Fruit fly (Drosophila melanogaster) whole organism, embryonic: ENCODE results near the gene CG6048.

Source experiments
- CG10274 ChIP-seq: fragments of 200-800 bp; sonication (Bioruptor generic); optimal IDR thresholded peaks from 3 replicates; lab custom pipeline; 2017; ENCODE audit warnings: missing biosample characterization, mild to moderate bottlenecking, missing genetic modification characterization
- CG11085 ChIP-seq: fragments of 200-800 bp; sonication (Bioruptor generic); IDR thresholded peaks from 2 replicates; pipeline ENCODE4 v1.3.6; 2022; ENCODE audit warnings: missing biosample characterization, missing genetic modification characterization
- CG11093 ChIP-seq: fragments of 200-800 bp; sonication (Bioruptor generic); IDR thresholded peaks from 3 replicates; pipeline ENCODE4 v1.3.6; 2022; ENCODE audit warnings: missing biosample characterization, missing genetic modification characterization
- CG11247 ChIP-seq: fragments of 200-800 bp; sonication (Bioruptor generic); IDR thresholded peaks from 2 replicates; pipeline ENCODE4 v1.3.6; 2022; ENCODE audit warnings: missing biosample characterization, missing genetic modification characterization
- CG12104 ChIP-seq: fragments of 200-800 bp; sonication (Bioruptor generic); optimal IDR thresholded peaks from 3 replicates; lab custom pipeline; 2016; ENCODE audit warnings: missing biosample characterization, missing genetic modification characterization
- CG13287 ChIP-seq: fragments of 200-800 bp; sonication (Bioruptor generic); IDR thresholded peaks from 2 replicates; pipeline ENCODE4 v1.3.6; 2022; ENCODE audit warnings: missing biosample characterization, missing genetic modification characterization; ENCODE audit not compliant: partially characterized antibody
- CG13424 ChIP-seq: fragments of 200-800 bp; sonication (Bioruptor generic); optimal IDR thresholded peaks from 2 replicates; lab custom pipeline; 2019; ENCODE audit warnings: missing biosample characterization, mild to moderate bottlenecking, missing genetic modification characterization, moderate library complexity
- CG1602 ChIP-seq: fragments of 200-800 bp; sonication (Bioruptor generic); optimal IDR thresholded peaks from 3 replicates; lab custom pipeline; 2016; ENCODE audit warnings: missing biosample characterization, missing genetic modification characterization
- CG16863 ChIP-seq: fragments of 200-800 bp; sonication (Bioruptor generic); optimal IDR thresholded peaks from 3 replicates; lab custom pipeline; 2016; ENCODE audit warnings: missing biosample characterization, missing genetic modification characterization
- CG17359 ChIP-seq: fragments of 200-800 bp; sonication (Bioruptor generic); optimal IDR thresholded peaks from 3 replicates; lab custom pipeline; 2018; ENCODE audit warnings: missing biosample characterization, mild to moderate bottlenecking, missing genetic modification characterization, moderate library complexity
- CG17385 ChIP-seq: fragments of 200-800 bp; sonication (Bioruptor generic); optimal IDR thresholded peaks from 3 replicates; lab custom pipeline; 2018; ENCODE audit warnings: missing biosample characterization, mild to moderate bottlenecking, missing genetic modification characterization
- CG17612 ChIP-seq: fragments of 200-800 bp; sonication (Bioruptor generic); IDR thresholded peaks from 2 replicates; pipeline ENCODE4 v1.3.6; 2022; ENCODE audit warnings: missing biosample characterization, missing genetic modification characterization
- CG2712 ChIP-seq: fragments of 200-800 bp; optimal IDR thresholded peaks from 3 replicates; lab custom pipeline; 2019; ENCODE audit warnings: missing biosample characterization, mild to moderate bottlenecking, missing genetic modification characterization, moderate library complexity
- CG32532 ChIP-seq: fragments of 200-800 bp; sonication (Bioruptor generic); IDR thresholded peaks from 2 replicates; pipeline ENCODE4 v1.3.6; 2022; ENCODE audit warnings: missing biosample characterization, missing genetic modification characterization
- CG34224 ChIP-seq: fragments of 200-800 bp; sonication (Bioruptor generic); IDR thresholded peaks from 3 replicates; pipeline ENCODE4 v1.3.6; 2022; ENCODE audit warnings: missing biosample characterization, missing genetic modification characterization; ENCODE audit not compliant: partially characterized antibody
- CG9437 ChIP-seq: fragments of 200-800 bp; sonication (Bioruptor generic); optimal IDR thresholded peaks from 2 replicates; lab custom pipeline; 2018; ENCODE audit warnings: missing biosample characterization, mild to moderate bottlenecking, missing genetic modification characterization
- CG9817 ChIP-seq: fragments of 200-800 bp; sonication (Bioruptor generic); optimal IDR thresholded peaks from 2 replicates; lab custom pipeline; 2018; ENCODE audit warnings: missing biosample characterization, mild to moderate bottlenecking, missing genetic modification characterization, moderate library complexity
- Chrac-16 ChIP-seq: fragments of 200-800 bp; sonication (Bioruptor generic); optimal IDR thresholded peaks from 3 replicates; lab custom pipeline; 2016; ENCODE audit warnings: missing biosample characterization, missing genetic modification characterization
- Dll ChIP-seq: fragments of 200-800 bp; sonication (Bioruptor generic); IDR thresholded peaks from 4 replicates; pipeline ENCODE4 v1.3.6; 2022; ENCODE audit warnings: missing biosample characterization, missing genetic modification characterization; ENCODE audit not compliant: partially characterized antibody
- Fer2 ChIP-seq: fragments of 200-800 bp; sonication (Bioruptor generic); optimal IDR thresholded peaks from 2 replicates; lab custom pipeline; 2018; ENCODE audit warnings: missing biosample characterization, mild to moderate bottlenecking, missing genetic modification characterization, moderate library complexity
- Hmr ChIP-seq: fragments of 200-800 bp; sonication (Bioruptor generic); optimal IDR thresholded peaks from 3 replicates; lab custom pipeline; 2017; ENCODE audit warnings: mild to moderate bottlenecking, missing biosample characterization, missing genetic modification reagents, missing genetic modification characterization
- Lhr ChIP-seq: fragments of 200-800 bp; sonication (Bioruptor generic); optimal IDR thresholded peaks from 3 replicates; lab custom pipeline; 2017; ENCODE audit warnings: mild to moderate bottlenecking, missing biosample characterization, missing genetic modification reagents, missing genetic modification characterization
- NfI ChIP-seq: fragments of 200-800 bp; sonication (Bioruptor generic); optimal IDR thresholded peaks from 3 replicates; lab custom pipeline; 2018; ENCODE audit warnings: missing biosample characterization, mild to moderate bottlenecking, missing genetic modification characterization, moderate library complexity
- PHDP ChIP-seq: fragments of 200-800 bp; sonication (Bioruptor generic); optimal IDR thresholded peaks from 3 replicates; lab custom pipeline; 2018; ENCODE audit warnings: missing biosample characterization, mild to moderate bottlenecking, missing genetic modification characterization, moderate library complexity
- Usf ChIP-seq: fragments of 200-800 bp; sonication (Bioruptor generic); optimal IDR thresholded peaks from 2 replicates; lab custom pipeline; 2017; ENCODE audit warnings: missing genotype, missing biosample characterization, missing genetic modification characterization
- al ChIP-seq: fragments of 200-800 bp; sonication (Bioruptor generic); IDR thresholded peaks from 2 replicates; pipeline ENCODE4 v1.3.6; 2022; ENCODE audit warnings: missing biosample characterization, missing genetic modification characterization
- bab2 ChIP-seq: fragments of 200-800 bp; sonication (Bioruptor generic); optimal IDR thresholded peaks from 2 replicates; lab custom pipeline; 2016; ENCODE audit warnings: missing biosample characterization, missing genetic modification characterization
- bcd ChIP-seq: fragments of 200-800 bp; sonication (Bioruptor generic); optimal IDR thresholded peaks from 2 replicates; lab custom pipeline; 2017; ENCODE audit warnings: missing biosample characterization, mild to moderate bottlenecking, missing genetic modification characterization
- chif ChIP-seq, 2 experiments: fragments of 200-800 bp; sonication (Bioruptor generic); optimal IDR thresholded peaks; 3 replicates each; lab custom pipeline; 2016; ENCODE audit warnings: missing biosample characterization in 2 of 2, missing genetic modification characterization in 2 of 2
- chinmo ChIP-seq: fragments of 200-800 bp; sonication (Bioruptor generic); IDR thresholded peaks from 4 replicates; pipeline ENCODE4 v1.3.6; 2022; ENCODE audit warnings: missing biosample characterization, missing genetic modification characterization; ENCODE audit not compliant: partially characterized antibody
- chm ChIP-seq: fragments of 200-800 bp; sonication (Bioruptor generic); IDR thresholded peaks from 2 replicates; pipeline ENCODE4 v1.3.6; 2022; ENCODE audit warnings: missing biosample characterization, missing genetic modification characterization
- ci ChIP-seq: fragments of 200-800 bp; sonication (Bioruptor generic); IDR thresholded peaks from 3 replicates; pipeline ENCODE4 v1.3.6; 2022; ENCODE audit warnings: missing biosample characterization, missing genetic modification characterization
- dmrt11E ChIP-seq: fragments of 200-800 bp; sonication (Bioruptor generic); optimal IDR thresholded peaks from 3 replicates; lab custom pipeline; 2018; ENCODE audit warnings: missing biosample characterization, mild to moderate bottlenecking, missing genetic modification characterization, moderate library complexity
- dmrt99B ChIP-seq: fragments of 200-800 bp; sonication (Bioruptor generic); optimal IDR thresholded peaks from 2 replicates; lab custom pipeline; 2018; ENCODE audit warnings: missing biosample characterization, mild to moderate bottlenecking, missing genetic modification characterization, moderate library complexity
- fd96Cb ChIP-seq: fragments of 200-800 bp; sonication (Bioruptor generic); optimal IDR thresholded peaks from 2 replicates; lab custom pipeline; 2018; ENCODE audit warnings: missing biosample characterization, mild to moderate bottlenecking, missing genetic modification characterization, moderate library complexity
- grn ChIP-seq: fragments of 200-800 bp; sonication (Bioruptor generic); optimal IDR thresholded peaks from 3 replicates; lab custom pipeline; 2017; ENCODE audit warnings: missing biosample characterization, missing genetic modification characterization
- lab ChIP-seq: fragments of 200-800 bp; sonication (Bioruptor generic); optimal IDR thresholded peaks from 3 replicates; lab custom pipeline; 2017; ENCODE audit warnings: missing biosample characterization, missing genetic modification characterization, mild to moderate bottlenecking, moderate library complexity, missing genetic modification reagents
- lilli ChIP-seq: fragments of 200-800 bp; sonication (Bioruptor generic); optimal IDR thresholded peaks from 3 replicates; lab custom pipeline; 2016; ENCODE audit warnings: missing biosample characterization, missing genetic modification characterization
- mld ChIP-seq: fragments of 200-800 bp; sonication (Bioruptor generic); IDR thresholded peaks from 3 replicates; pipeline ENCODE4 v1.3.6; 2022; ENCODE audit warnings: missing biosample characterization, missing genetic modification characterization; ENCODE audit not compliant: partially characterized antibody
- nau ChIP-seq: fragments of 200-800 bp; sonication (Bioruptor generic); optimal IDR thresholded peaks from 3 replicates; lab custom pipeline; 2017; ENCODE audit warnings: missing biosample characterization, mild to moderate bottlenecking, missing genetic modification characterization, missing genetic modification reagents
- org-1 ChIP-seq: fragments of 200-800 bp; sonication (Bioruptor generic); optimal IDR thresholded peaks from 2 replicates; lab custom pipeline; 2017; ENCODE audit warnings: missing biosample characterization, missing genetic modification characterization
- peb ChIP-seq: fragments of 200-800 bp; sonication (Bioruptor generic); IDR thresholded peaks from 2 replicates; pipeline ENCODE4 v1.3.6; 2022; ENCODE audit warnings: missing biosample characterization, missing genetic modification characterization
- ranshi ChIP-seq: fragments of 200-800 bp; sonication (Bioruptor generic); IDR thresholded peaks from 2 replicates; pipeline ENCODE4 v1.3.6; 2022; ENCODE audit warnings: missing biosample characterization, missing genetic modification characterization
- sisA ChIP-seq: fragments of 200-800 bp; sonication (Bioruptor generic); IDR thresholded peaks from 2 replicates; pipeline ENCODE4 v1.3.6; 2022; ENCODE audit warnings: missing biosample characterization, missing genetic modification characterization
- slou ChIP-seq: fragments of 200-800 bp; sonication (Bioruptor generic); optimal IDR thresholded peaks from 3 replicates; lab custom pipeline; 2016; ENCODE audit warnings: missing biosample characterization, missing genetic modification characterization
- unc-4 ChIP-seq: fragments of 200-800 bp; sonication (Bioruptor generic); IDR thresholded peaks from 2 replicates; pipeline ENCODE4 v1.3.6; 2022; ENCODE audit warnings: missing biosample characterization, missing genetic modification characterization; ENCODE audit not compliant: partially characterized antibody
- zf30C ChIP-seq: fragments of 200-800 bp; sonication (Bioruptor generic); optimal IDR thresholded peaks from 3 replicates; lab custom pipeline; 2018; ENCODE audit warnings: missing biosample characterization, mild to moderate bottlenecking, missing genetic modification characterization
- zfh2 ChIP-seq: fragments of 200-800 bp; sonication (Bioruptor generic); optimal IDR thresholded peaks from 2 replicates; lab custom pipeline; 2016; ENCODE audit warnings: missing biosample characterization, missing genetic modification characterization

The CG6048 gene

dm6 chrX:5969860-5970665 is 17.7 kb downstream of the CG6048 start (continued):
- TF ChIP-seq CG13424 (peak; percentile 60), CG2712 (peak; percentile 72), CG11247 (GFP tag; lab: Robert Waterston, UW) (0 out of 2 replicates have a peak, but pooled peaks have one; percentile 25), al (GFP tag; lab: Robert Waterston, UW) (peak; percentile 15), ranshi (GFP tag; lab: Robert Waterston, UW) (peak; percentile 16; the same call in 1 of the 2 replicates), peb (GFP tag; lab: Robert Waterston, UW) (no peak), CG1602 (peak; percentile 1), CG17612 (GFP tag; lab: Robert Waterston, UW) (0 out of 2 replicates have a peak, but pooled peaks have one; percentile 27), bcd (GFP tag; lab: Kevin White, UChicago) (peak; percentile 12), Usf (GFP tag; lab: Kevin White, UChicago) (no peak), Fer2 (no peak), chm (GFP tag; lab: Robert Waterston, UW) (0 out of 2 replicates have a peak, but pooled peaks have one; percentile 26), Chrac-16 (GFP tag; lab: Kevin White, UChicago) (peak; percentile 42), CG12104 (peak; percentile 17), mld (GFP tag; lab: Robert Waterston, UW) (no peak), sisA (GFP tag; lab: Robert Waterston, UW) (peak; percentile 42; the same call in 1 of the 2 replicates), CG11085 (peak; percentile 29; the same call in 1 of the 2 replicates), CG9817 (tag; lab: Kevin White, UChicago) (peak; percentile 43), CG9437 (GFP tag; lab: Kevin White, UChicago) (peak; percentile 11), zf30C (GFP tag; lab: Kevin White, UChicago) (peak; percentile 60), dmrt11E (peak; percentile 60), org-1 (GFP tag; lab: Kevin White, UChicago) (peak; percentile 20), lab (GFP tag; lab: Kevin White, UChicago) (peak; percentile 29), Hmr (GFP tag; lab: Kevin White, UChicago) (peak; percentile 53), chif (GFP tag; optimal IDR thresholded peaks at IDR 0.05; lab: Kevin White, UChicago) (peak in 1 of 2 experiments; percentile 10), CG11093 (no peak; the same call in 2 of the 3 replicates), dmrt99B (tag; lab: Kevin White, UChicago) (peak; percentile 58), CG17359 (tag; lab: Kevin White, UChicago) (peak; percentile 29), CG13287 (GFP tag; lab: Robert Waterston, UW) (no peak), CG10274 (GFP tag; lab: Kevin White, UChicago) (no peak), PHDP (tag; lab: Kevin White, UChicago) (peak; percentile 44), slou (peak; percentile 7), grn (GFP tag; lab: Kevin White, UChicago) (no peak), lilli (GFP tag; lab: Kevin White, UChicago) (peak; percentile 23), nau (peak; percentile 21), CG17385 (GFP tag; lab: Kevin White, UChicago) (peak; percentile 28), Dll (GFP tag; lab: Robert Waterston, UW) (no peak), unc-4 (GFP tag; lab: Robert Waterston, UW) (no peak), fd96Cb (peak; percentile 23), CG34224 (GFP tag; lab: Robert Waterston, UW) (no peak), ci (peak; percentile 76), chinmo (GFP tag; lab: Robert Waterston, UW) (no peak), CG16863 (GFP tag; lab: Kevin White, UChicago) (peak; percentile 1), zfh2 (GFP tag; lab: Kevin White, UChicago) (peak; percentile 3), bab2 (peak; percentile 4), Lhr (GFP tag; lab: Kevin White, UChicago) (no peak), NfI (GFP tag; lab: Kevin White, UChicago) (peak; percentile 35), CG32532 (GFP tag; lab: Robert Waterston, UW) (peak; percentile 38)
